Worm (Caenorhabditis elegans) whole organism, young adult: Measurements from ENCODE around the gene clec-240.

ENCODE experiments used
- B0035.1 ChIP-seq: sonication (generic microtip); optimal IDR thresholded peaks from 2 replicates; lab custom pipeline; 2016; ENCODE audit warnings: missing genetic modification characterization, mild to moderate bottlenecking, missing compliant biosample characterization, missing genotype, missing genetic modification reagents
- B0336.3 ChIP-seq: fragments of 200-800 bp; sonication (Bioruptor generic); IDR thresholded peaks from 2 replicates; pipeline ENCODE4 v1.3.6; 2022; ENCODE audit warnings: missing genetic modification characterization, missing compliant biosample characterization
- D2030.7 ChIP-seq: fragments of 200-800 bp; sonication (Bioruptor generic); IDR thresholded peaks from 2 replicates; pipeline ENCODE4 v1.3.6; 2022; ENCODE audit warnings: missing genetic modification reagents, missing genetic modification characterization, missing compliant biosample characterization
- F10E7.11 ChIP-seq: sonication (generic microtip); optimal IDR thresholded peaks from 2 replicates; lab custom pipeline; 2017; ENCODE audit warnings: mild to moderate bottlenecking, missing genetic modification characterization, moderate library complexity, missing compliant biosample characterization
- F22D6.2 ChIP-seq: sonication (generic microtip); optimal IDR thresholded peaks from 2 replicates; lab custom pipeline; 2016; ENCODE audit warnings: mild to moderate bottlenecking, missing genetic modification characterization, missing compliant biosample characterization
- F39B2.1 ChIP-seq: fragments of 200-800 bp; sonication (Bioruptor generic); IDR thresholded peaks from 2 replicates; pipeline ENCODE4 v1.3.6; 2022; ENCODE audit warnings: missing genetic modification reagents, missing genetic modification characterization, missing compliant biosample characterization
- F49E8.2 ChIP-seq: sonication (generic microtip); optimal IDR thresholded peaks from 3 replicates; lab custom pipeline; 2017; ENCODE audit warnings: missing genetic modification characterization, mild to moderate bottlenecking, missing compliant biosample characterization, antibody characterized with exemption, moderate library complexity; ENCODE audit not compliant: insufficient read depth
- F57A8.1 ChIP-seq: fragments of 200-800 bp; sonication (Bioruptor generic); optimal IDR thresholded peaks from 2 replicates; lab custom pipeline; 2018; ENCODE audit warnings: mild to moderate bottlenecking, missing genetic modification characterization, moderate library complexity, missing compliant biosample characterization
- Y53G8AR.9 ChIP-seq: fragments of 200-800 bp; sonication (Bioruptor generic); conservative IDR thresholded peaks from 2 replicates; pipeline ENCODE4 v1.3.6; 2022; ENCODE audit warnings: missing genetic modification reagents, missing genetic modification characterization, missing compliant biosample characterization
- Y79H2A.3 ChIP-seq: fragments of 200-800 bp; sonication (Bioruptor generic); conservative IDR thresholded peaks from 2 replicates; pipeline ENCODE4 v1.3.6; 2022; ENCODE audit warnings: missing genetic modification reagents, missing genetic modification characterization, missing compliant biosample characterization
- athp-1 ChIP-seq: sonication (generic microtip); optimal IDR thresholded peaks from 2 replicates; lab custom pipeline; 2017; ENCODE audit warnings: mild to moderate bottlenecking, missing genetic modification characterization, missing compliant biosample characterization
- attf-5 ChIP-seq: fragments of 200-800 bp; sonication (Bioruptor generic); optimal IDR thresholded peaks from 2 replicates; lab custom pipeline; 2018; ENCODE audit warnings: mild to moderate bottlenecking, missing genetic modification characterization, missing compliant biosample characterization
- bed-1 ChIP-seq: fragments of 200-800 bp; sonication (Bioruptor generic); IDR thresholded peaks from 2 replicates; pipeline ENCODE4 v1.3.6; 2022; ENCODE audit warnings: missing genetic modification reagents, missing genetic modification characterization, missing compliant biosample characterization
- ccch-3 ChIP-seq: fragments of 200-800 bp; sonication (Bioruptor generic); optimal IDR thresholded peaks from 2 replicates; lab custom pipeline; 2018; ENCODE audit warnings: mild to moderate bottlenecking, missing genetic modification characterization, missing compliant biosample characterization
- cebp-1 ChIP-seq, 2 experiments: fragments of 200-800 bp in 1 of 2; sonication (Bioruptor generic) in 1 of 2; sonication (generic microtip) in 1 of 2; IDR thresholded peaks in 1 of 2; optimal IDR thresholded peaks in 1 of 2; 2 replicates each; pipeline versions ENCODE4 v1.3.6 to Lab custom; 2017 to 2022; ENCODE audit warnings: missing compliant biosample characterization in 2 of 2, missing genetic modification characterization in 2 of 2, mild to moderate bottlenecking in 1 of 2, missing genetic modification reagents in 1 of 2, moderate library complexity in 1 of 2
- ceh-58 ChIP-seq: fragments of 200-800 bp; sonication (Bioruptor generic); IDR thresholded peaks from 2 replicates; pipeline ENCODE4 v1.3.6; 2022; ENCODE audit warnings: missing genetic modification characterization, missing compliant biosample characterization
- ceh-79 ChIP-seq: sonication (generic microtip); optimal IDR thresholded peaks from 2 replicates; lab custom pipeline; 2017; ENCODE audit warnings: mild to moderate bottlenecking, missing genetic modification characterization, missing compliant biosample characterization
- egl-18 ChIP-seq: fragments of 200-800 bp; sonication (Bioruptor generic); IDR thresholded peaks from 2 replicates; pipeline ENCODE4 v1.3.6; 2022; ENCODE audit warnings: missing genetic modification reagents, missing genetic modification characterization, missing compliant biosample characterization
- him-1 ChIP-seq: sonication (generic microtip); optimal IDR thresholded peaks from 2 replicates; lab custom pipeline; 2016; ENCODE audit warnings: missing genotype, missing genetic modification reagents, missing genetic modification characterization, missing compliant biosample characterization
- hlh-12 ChIP-seq: sonication (generic microtip); optimal IDR thresholded peaks from 2 replicates; lab custom pipeline; 2016; ENCODE audit warnings: missing genetic modification characterization, missing compliant biosample characterization
- hlh-26 ChIP-seq: fragments of 200-800 bp; sonication (Bioruptor generic); conservative IDR thresholded peaks from 2 replicates; pipeline ENCODE4 v1.3.6; 2022; ENCODE audit warnings: missing genetic modification reagents, missing genetic modification characterization, missing compliant biosample characterization
- lag-1 ChIP-seq: fragments of 200-800 bp; sonication (Bioruptor generic); IDR thresholded peaks from 2 replicates; pipeline ENCODE4 v1.3.6; 2022; ENCODE audit warnings: missing genetic modification reagents, missing genetic modification characterization, missing compliant biosample characterization
- lin-35 ChIP-seq, 3 experiments: fragments of 150-350 bp in 2 of 3; sonication (generic microtip) in 1 of 3; optimal IDR thresholded peaks; 2 replicates each; lab custom pipeline; 2014 to 2018; ENCODE audit warnings: missing biosample characterization in 3 of 3, missing genetic modification characterization in 3 of 3, missing genetic modification reagents in 3 of 3
- lin-54 ChIP-seq: fragments of 200-800 bp; sonication (Bioruptor generic); optimal IDR thresholded peaks from 2 replicates; lab custom pipeline; 2018; ENCODE audit warnings: mild to moderate bottlenecking, missing genetic modification characterization, missing compliant biosample characterization
- madf-8 ChIP-seq: fragments of 200-800 bp; sonication (Bioruptor generic); conservative IDR thresholded peaks from 2 replicates; pipeline ENCODE4 v1.3.6; 2022; ENCODE audit warnings: missing genetic modification reagents, missing genetic modification characterization, missing compliant biosample characterization
- nhr-120 ChIP-seq: fragments of 200-800 bp; sonication (Bioruptor generic); IDR thresholded peaks from 2 replicates; pipeline ENCODE4 v1.3.6; 2022; ENCODE audit warnings: missing genetic modification characterization, missing compliant biosample characterization
- pbrm-1 ChIP-seq: fragments of 200-800 bp; sonication (Bioruptor generic); IDR thresholded peaks from 2 replicates; pipeline ENCODE4 v1.3.6; 2022; ENCODE audit warnings: missing genetic modification reagents, missing genetic modification characterization, missing compliant biosample characterization
- pha-4 ChIP-seq: fragments of 150-350 bp; sonication (generic microtip); optimal IDR thresholded peaks from 2 replicates; lab custom pipeline; 2014; ENCODE audit warnings: missing biosample characterization, missing genetic modification reagents, missing genetic modification characterization
- rcor-1 ChIP-seq: fragments of 200-800 bp; sonication (Bioruptor generic); IDR thresholded peaks from 2 replicates; pipeline ENCODE4 v1.3.6; 2022; ENCODE audit warnings: missing genetic modification reagents, missing genetic modification characterization, missing compliant biosample characterization
- repo-1 ChIP-seq: sonication (generic microtip); optimal IDR thresholded peaks from 2 replicates; lab custom pipeline; 2017; ENCODE audit warnings: mild to moderate bottlenecking, missing genetic modification characterization, missing compliant biosample characterization
- sea-2 ChIP-seq: fragments of 200-800 bp; sonication (Bioruptor generic); IDR thresholded peaks from 2 replicates; pipeline ENCODE4 v1.3.6; 2022; ENCODE audit warnings: missing genetic modification characterization, missing compliant biosample characterization
- snpc-3.4 ChIP-seq: sonication (generic microtip); optimal IDR thresholded peaks from 2 replicates; lab custom pipeline; 2017; ENCODE audit warnings: missing genetic modification characterization, mild to moderate bottlenecking, missing compliant biosample characterization, antibody characterized with exemption, moderate library complexity, missing genotype, missing genetic modification reagents
- snpc-4 ChIP-seq, 5 experiments: fragments of 150-350 bp in 1 of 5; sonication (generic microtip) in 4 of 5; optimal IDR thresholded peaks; 2 replicates each; lab custom pipeline; 2014 to 2018; ENCODE audit warnings: missing genetic modification characterization in 5 of 5, missing biosample characterization in 3 of 5, antibody characterized with exemption in 2 of 5, mild to moderate bottlenecking in 2 of 5, missing compliant biosample characterization in 2 of 5, missing genotype in 2 of 5, moderate library complexity in 2 of 5, missing genetic modification reagents in 1 of 5
- unc-62 ChIP-seq: fragments of 150-350 bp; optimal IDR thresholded peaks from 2 replicates; lab custom pipeline; 2014; ENCODE audit warnings: missing biosample characterization, missing genetic modification reagents, missing genetic modification characterization
- ztf-25 ChIP-seq: fragments of 200-800 bp; sonication (Bioruptor generic); IDR thresholded peaks from 2 replicates; pipeline ENCODE4 v1.3.6; 2022; ENCODE audit warnings: missing genetic modification reagents, missing genetic modification characterization, missing compliant biosample characterization
- ztf-26 ChIP-seq: sonication (generic microtip); optimal IDR thresholded peaks from 2 replicates; lab custom pipeline; 2017; ENCODE audit warnings: missing genetic modification characterization, missing compliant biosample characterization
- ztf-6 ChIP-seq: fragments of 200-800 bp; sonication (Bioruptor generic); IDR thresholded peaks from 2 replicates; pipeline ENCODE4 v1.3.6; 2022; ENCODE audit warnings: missing genetic modification reagents, missing genetic modification characterization, missing compliant biosample characterization

The clec-240 gene

DNA sequence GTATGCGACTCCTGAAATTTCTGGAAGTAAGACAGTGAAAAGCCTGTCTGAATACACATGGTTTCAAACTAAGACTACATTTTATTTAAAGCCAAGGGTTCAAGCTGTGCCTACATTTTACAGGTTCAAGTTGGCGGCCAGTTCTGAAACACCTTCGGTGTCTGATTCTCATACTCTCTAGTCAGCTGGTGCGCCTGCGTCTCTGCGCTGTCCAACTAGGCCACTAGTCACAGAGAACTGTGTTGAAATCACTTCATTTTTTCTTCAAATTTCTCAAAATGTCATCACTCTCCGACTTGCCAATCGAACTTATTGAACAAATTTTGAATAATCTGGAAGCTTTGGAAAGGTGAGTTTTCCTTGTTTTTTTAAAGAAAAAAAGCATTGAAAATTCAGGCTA, 43.2 kb upstream of the clec-240 start, which contains the start of gene fbxa-90:
fbxa-90 (plus strand) TSS at position 179 of the 400 bp plus-strand sequence.
- TF ChIP-seq snpc-4 (GFP tag; optimal IDR thresholded peaks at IDR 0.05; lab: Kevin White, UChicago) (no peak), snpc-4 (tag; optimal IDR thresholded peaks at IDR 0.05; lab: Kevin White, UChicago) (peak in 1 of 4 experiments; percentile 27), him-1 (tag; lab: Kevin White, UChicago) (no peak), attf-5 (GFP tag; lab: Kevin White, UChicago) (peak; percentile 67), egl-18 (GFP tag; lab: Robert Waterston, UW) (no peak), Y53G8AR.9 (GFP tag; lab: Robert Waterston, UW) (no peak), cebp-1 (GFP tag; IDR thresholded peaks at IDR 0.05; lab: Robert Waterston, UW) (peak; percentile 52; the same call in 1 of the 2 replicates), cebp-1 (tag; optimal IDR thresholded peaks at IDR 0.05; lab: Kevin White, UChicago) (no peak)

- TF ChIP-seq F22D6.2 (tag; lab: Kevin White, UChicago), result no peak
- TF ChIP-seq Y79H2A.3 (GFP tag; lab: Robert Waterston, UW), result no peak
- TF ChIP-seq F49E8.2 (tag; lab: Kevin White, UChicago), result no peak
- TF ChIP-seq hlh-12 (tag; lab: Kevin White, UChicago), result no peak
- TF ChIP-seq D2030.7 (GFP tag; lab: Robert Waterston, UW), result no peak
- TF ChIP-seq sea-2, result no peak
- no peak for TF ChIP-seq repo-1 (tag; lab: Kevin White, UChicago)
- TF ChIP-seq lin-35 (GFP tag; optimal IDR thresholded peaks at IDR 0.05; lab: Kevin White, UChicago), result no peak
- no peak for TF ChIP-seq ceh-79
- no peak for TF ChIP-seq lin-54 (GFP tag; lab: Kevin White, UChicago)
- no peak for TF ChIP-seq B0035.1 (tag; lab: Kevin White, UChicago)
- TF ChIP-seq unc-62, result no peak
- no peak for TF ChIP-seq ccch-3 (GFP tag; lab: Kevin White, UChicago)
- no peak for TF ChIP-seq ceh-58
- TF ChIP-seq bed-1 (GFP tag; lab: Robert Waterston, UW), result no peak
- TF ChIP-seq madf-8, result no peak
Observed at ce11 chrV:16972134-16972533, 37.7 kb upstream of the clec-240 start, which contains the start of gene srh-119. TSS of gene srh-119 (plus strand) at chrV:16972434.

- TF ChIP-seq ztf-6 (GFP tag; lab: Robert Waterston, UW) (no peak), lag-1 (GFP tag; lab: Robert Waterston, UW) (no peak), rcor-1 (GFP tag; lab: Robert Waterston, UW) (no peak), athp-1 (tag; lab: Kevin White, UChicago) (no peak), B0336.3 (GFP tag; lab: Robert Waterston, UW) (no peak)
Observed at ce11 chrV:16973338-16973737, 36.5 kb upstream of the clec-240 start.

- no peak for TF ChIP-seq snpc-3.4 (tag; lab: Kevin White, UChicago)
- TF ChIP-seq athp-1 (tag; lab: Kevin White, UChicago), result no peak
- no peak for TF ChIP-seq pha-4 (tag; lab: Kevin White, UChicago)
- TF ChIP-seq hlh-26 (GFP tag; lab: Robert Waterston, UW), result no peak
- TF ChIP-seq F10E7.11 (tag; lab: Kevin White, UChicago), result no peak
- no peak for TF ChIP-seq pbrm-1 (GFP tag; lab: Robert Waterston, UW)
- TF ChIP-seq B0035.1 (tag; lab: Kevin White, UChicago), result no peak
- TF ChIP-seq ztf-25 (GFP tag; lab: Robert Waterston, UW), result no peak
- no peak for TF ChIP-seq F39B2.1
- TF ChIP-seq ztf-26 (tag; lab: Kevin White, UChicago), result no peak
- TF ChIP-seq nhr-120, result no peak
- no peak for TF ChIP-seq rcor-1 (GFP tag; lab: Robert Waterston, UW)
- no peak for TF ChIP-seq F57A8.1 (GFP tag; lab: Kevin White, UChicago)
- TF ChIP-seq, all 124 proteins: peak for 0
Observed at ce11 chrV:16974919-16975318, 34.9 kb upstream of the clec-240 start, which contains the start of gene srx-54. TSS of gene srx-54 (plus strand) at chrV:16975219.
